Worm (Caenorhabditis elegans) whole organism, L1 larva: Measurements from ENCODE around the gene twk-48.
A peak's percentile ranks its signal among the peaks of the same experiment; 100 is the strongest.

Experiments
- C04F5.9 ChIP-seq: sonication (generic microtip); optimal IDR thresholded peaks from 2 replicates; lab custom pipeline; 2016; ENCODE audit warnings: missing genetic modification characterization, missing compliant biosample characterization
- C16A3.4 ChIP-seq: fragments of 150-350 bp; optimal IDR thresholded peaks from 2 replicates; lab custom pipeline; 2014; ENCODE audit warnings: missing biosample characterization, missing genetic modification characterization
- F16B12.6 ChIP-seq: fragments of 150-350 bp; optimal IDR thresholded peaks from 2 replicates; lab custom pipeline; 2014; ENCODE audit warnings: missing biosample characterization, missing genetic modification characterization
- Y116A8C.19 ChIP-seq: sonication (generic microtip); optimal IDR thresholded peaks from 2 replicates; lab custom pipeline; 2016; ENCODE audit warnings: missing compliant biosample characterization, missing genetic modification characterization, borderline replicate concordance
- aha-1 ChIP-seq: fragments of 150-350 bp; optimal IDR thresholded peaks from 2 replicates; lab custom pipeline; 2014; ENCODE audit warnings: missing biosample characterization, missing genetic modification characterization
- alr-1 ChIP-seq: fragments of 200-800 bp; sonication (Bioruptor generic); optimal IDR thresholded peaks from 2 replicates; lab custom pipeline; 2018; ENCODE audit warnings: borderline replicate concordance, mild to moderate bottlenecking, missing genetic modification characterization, missing compliant biosample characterization
- aly-2 ChIP-seq: fragments of 150-350 bp; optimal IDR thresholded peaks from 2 replicates; lab custom pipeline; 2014; ENCODE audit warnings: missing biosample characterization, missing genetic modification characterization
- ama-1 ChIP-seq: fragments of 150-350 bp; optimal IDR thresholded peaks from 2 replicates; lab custom pipeline; 2014
- blmp-1 ChIP-seq: fragments of 150-350 bp; optimal IDR thresholded peaks from 2 replicates; lab custom pipeline; 2014; ENCODE audit warnings: missing biosample characterization, missing genetic modification characterization
- ceh-82 ChIP-seq, 3 experiments: fragments of 150-350 bp in 1 of 3; sonication (generic microtip) in 2 of 3; optimal IDR thresholded peaks; 2 replicates each; lab custom pipeline; 2014 to 2017; ENCODE audit warnings: missing biosample characterization in 3 of 3, missing genetic modification characterization in 3 of 3
- ceh-88 ChIP-seq: fragments of 200-800 bp; sonication (Bioruptor generic); IDR thresholded peaks from 2 replicates; pipeline ENCODE4 v1.3.6; 2022; ENCODE audit warnings: missing genetic modification characterization, missing compliant biosample characterization
- ces-1 ChIP-seq: fragments of 150-350 bp; optimal IDR thresholded peaks from 2 replicates; lab custom pipeline; 2014; ENCODE audit warnings: missing biosample characterization, missing genetic modification reagents, missing genetic modification characterization
- efl-1 ChIP-seq, 4 experiments: fragments of 150-350 bp; optimal IDR thresholded peaks in 3 of 4; peaks in 1 of 4; 1 replicate in 1 of 4; 2 replicates in 3 of 4; lab custom pipeline; 2014; ENCODE audit warnings: missing biosample characterization in 2 of 4, missing genetic modification characterization in 2 of 4, missing genetic modification reagents in 2 of 4
- egl-13 ChIP-seq: sonication (generic microtip); optimal IDR thresholded peaks from 2 replicates; lab custom pipeline; 2016; ENCODE audit warnings: missing genotype, missing genetic modification reagents, missing genetic modification characterization, missing compliant biosample characterization
- egl-27 ChIP-seq, 2 experiments: fragments of 150-350 bp in 1 of 2; sonication (generic microtip); optimal IDR thresholded peaks; 3 replicates each; lab custom pipeline; 2017 to 2018; ENCODE audit warnings: missing biosample characterization in 2 of 2, missing genetic modification characterization in 2 of 2, missing genetic modification reagents in 2 of 2
- elt-2 ChIP-seq: sonication (generic microtip); optimal IDR thresholded peaks from 2 replicates; lab custom pipeline; 2016; ENCODE audit warnings: missing genetic modification characterization, mild to moderate bottlenecking, inconsistent platforms, missing compliant biosample characterization, missing genetic modification reagents
- fkh-10 ChIP-seq: sonication (generic microtip); optimal IDR thresholded peaks from 2 replicates; lab custom pipeline; 2017; ENCODE audit warnings: missing biosample characterization, missing genetic modification reagents, missing genetic modification characterization
- fkh-8 ChIP-seq: sonication (generic microtip); optimal IDR thresholded peaks from 2 replicates; lab custom pipeline; 2016; ENCODE audit warnings: mild to moderate bottlenecking, missing genetic modification characterization, missing compliant biosample characterization
- fos-1 ChIP-seq: fragments of 150-350 bp; optimal IDR thresholded peaks from 2 replicates; lab custom pipeline; 2014; ENCODE audit warnings: missing biosample characterization, missing genetic modification characterization
- grh-1 ChIP-seq: fragments of 200-800 bp; sonication (Bioruptor generic); IDR thresholded peaks from 2 replicates; pipeline ENCODE4 v1.3.6; 2022; ENCODE audit warnings: missing genetic modification reagents, missing genetic modification characterization, missing compliant biosample characterization
- hlh-17 ChIP-seq: fragments of 200-800 bp; sonication (Bioruptor generic); optimal IDR thresholded peaks from 2 replicates; lab custom pipeline; 2018; ENCODE audit warnings: missing genetic modification characterization, mild to moderate bottlenecking, missing compliant biosample characterization, moderate library complexity, borderline replicate concordance
- irx-1 ChIP-seq: sonication (generic microtip); optimal IDR thresholded peaks from 2 replicates; lab custom pipeline; 2016; ENCODE audit warnings: missing genetic modification characterization, missing compliant biosample characterization
- lin-13 ChIP-seq: fragments of 150-350 bp; optimal IDR thresholded peaks from 2 replicates; lab custom pipeline; 2014; ENCODE audit warnings: missing biosample characterization, missing genetic modification reagents, missing genetic modification characterization
- lin-14 ChIP-seq: fragments of 200-800 bp; sonication (Bioruptor generic); optimal IDR thresholded peaks from 2 replicates; lab custom pipeline; 2018; ENCODE audit warnings: mild to moderate bottlenecking, missing genetic modification characterization, moderate library complexity, missing compliant biosample characterization
- lin-35 ChIP-seq, 2 experiments: fragments of 150-350 bp; optimal IDR thresholded peaks; 2 replicates each; lab custom pipeline; 2014; ENCODE audit warnings: missing biosample characterization in 2 of 2, missing genetic modification characterization in 2 of 2, missing genetic modification reagents in 2 of 2
- lir-3 ChIP-seq: sonication (generic microtip); optimal IDR thresholded peaks from 2 replicates; lab custom pipeline; 2016; ENCODE audit warnings: mild to moderate bottlenecking, missing genetic modification characterization, moderate library complexity, missing compliant biosample characterization; ENCODE audit not compliant: poor library complexity
- lsy-2 ChIP-seq, 2 experiments: fragments of 150-350 bp; optimal IDR thresholded peaks; 2 replicates each; lab custom pipeline; 2014; ENCODE audit warnings: missing biosample characterization in 2 of 2, missing genetic modification characterization in 2 of 2
- mab-9 ChIP-seq: fragments of 200-800 bp; sonication (Bioruptor generic); IDR thresholded peaks from 2 replicates; pipeline ENCODE4 v1.3.6; 2022; ENCODE audit warnings: missing genetic modification reagents, missing genetic modification characterization, missing compliant biosample characterization
- mep-1 ChIP-seq: fragments of 150-350 bp; optimal IDR thresholded peaks from 2 replicates; lab custom pipeline; 2014; ENCODE audit warnings: missing biosample characterization, missing genetic modification characterization
- nhr-11 ChIP-seq: fragments of 150-350 bp; optimal IDR thresholded peaks from 2 replicates; lab custom pipeline; 2014; ENCODE audit warnings: missing biosample characterization, missing genetic modification characterization
- nhr-12 ChIP-seq: sonication (generic microtip); optimal IDR thresholded peaks from 2 replicates; lab custom pipeline; 2017; ENCODE audit warnings: missing biosample characterization, missing genetic modification characterization
- nhr-19 ChIP-seq: fragments of 200-800 bp; sonication (Bioruptor generic); conservative IDR thresholded peaks from 2 replicates; pipeline ENCODE4 v1.3.6; 2022; ENCODE audit warnings: missing genetic modification characterization, missing compliant biosample characterization
- nhr-20 ChIP-seq: sonication (generic microtip); optimal IDR thresholded peaks from 2 replicates; lab custom pipeline; 2016; ENCODE audit warnings: mild to moderate bottlenecking, missing genetic modification characterization, missing compliant biosample characterization
- nhr-71 ChIP-seq: sonication (generic microtip); optimal IDR thresholded peaks from 2 replicates; lab custom pipeline; 2016; ENCODE audit warnings: mild to moderate bottlenecking, missing genetic modification characterization, moderate library complexity, missing compliant biosample characterization
- nhr-76 ChIP-seq: sonication (generic microtip); optimal IDR thresholded peaks from 2 replicates; lab custom pipeline; 2017; ENCODE audit warnings: missing biosample characterization, missing genetic modification characterization
- nhr-77 ChIP-seq: fragments of 150-350 bp; optimal IDR thresholded peaks from 2 replicates; lab custom pipeline; 2014; ENCODE audit warnings: missing biosample characterization, missing genetic modification characterization
- nhr-84 ChIP-seq: sonication (generic microtip); optimal IDR thresholded peaks from 2 replicates; lab custom pipeline; 2017; ENCODE audit warnings: missing biosample characterization, missing genetic modification characterization
- nhr-85 ChIP-seq: sonication (generic microtip); peaks from one replicate; lab custom pipeline; 2016; ENCODE audit warnings: missing genetic modification characterization, inconsistent platforms, missing compliant biosample characterization
- nhr-90 ChIP-seq: sonication (generic microtip); optimal IDR thresholded peaks from 2 replicates; lab custom pipeline; 2016; ENCODE audit warnings: mild to moderate bottlenecking, missing genetic modification characterization, missing compliant biosample characterization; ENCODE audit not compliant: poor library complexity
- pag-3 ChIP-seq: sonication (generic microtip); optimal IDR thresholded peaks from 2 replicates; lab custom pipeline; 2017; ENCODE audit warnings: missing genetic modification characterization, mild to moderate bottlenecking, missing compliant biosample characterization, antibody characterized with exemption, borderline replicate concordance; ENCODE audit not compliant: insufficient read depth
- pqm-1 ChIP-seq: sonication (generic microtip); optimal IDR thresholded peaks from 3 replicates; lab custom pipeline; 2017; ENCODE audit warnings: missing biosample characterization, missing genetic modification characterization
- skn-1 ChIP-seq: fragments of 150-350 bp; optimal IDR thresholded peaks from 2 replicates; lab custom pipeline; 2014; ENCODE audit warnings: missing biosample characterization, missing genetic modification characterization
- sptf-1 ChIP-seq: fragments of 150-350 bp; optimal IDR thresholded peaks from 2 replicates; lab custom pipeline; 2014; ENCODE audit warnings: missing biosample characterization, missing genetic modification characterization
- swsn-7 ChIP-seq: sonication (generic microtip); optimal IDR thresholded peaks from 2 replicates; lab custom pipeline; 2016; ENCODE audit warnings: missing genetic modification characterization, missing compliant biosample characterization
- tbx-2 ChIP-seq: sonication (generic microtip); optimal IDR thresholded peaks from 2 replicates; lab custom pipeline; 2016; ENCODE audit warnings: missing genetic modification characterization, missing compliant biosample characterization
- tlp-1 ChIP-seq: fragments of 150-350 bp; optimal IDR thresholded peaks from 2 replicates; lab custom pipeline; 2014; ENCODE audit warnings: missing biosample characterization, missing genetic modification characterization
- unc-86 ChIP-seq: sonication (generic microtip); optimal IDR thresholded peaks from 2 replicates; lab custom pipeline; 2016; ENCODE audit warnings: missing genetic modification characterization, missing compliant biosample characterization
- unc-98 ChIP-seq: fragments of 200-800 bp; sonication (Bioruptor generic); IDR thresholded peaks from 2 replicates; pipeline ENCODE4 v1.3.6; 2022; ENCODE audit warnings: missing genetic modification characterization, missing compliant biosample characterization
- vab-15 ChIP-seq: sonication (generic microtip); optimal IDR thresholded peaks from 2 replicates; lab custom pipeline; 2017; ENCODE audit warnings: missing genotype, mild to moderate bottlenecking, missing genetic modification characterization, missing compliant biosample characterization
- xbp-1 ChIP-seq: sonication (generic microtip); optimal IDR thresholded peaks from 2 replicates; lab custom pipeline; 2016; ENCODE audit warnings: missing genetic modification characterization, missing compliant biosample characterization

The twk-48 gene

DNA sequence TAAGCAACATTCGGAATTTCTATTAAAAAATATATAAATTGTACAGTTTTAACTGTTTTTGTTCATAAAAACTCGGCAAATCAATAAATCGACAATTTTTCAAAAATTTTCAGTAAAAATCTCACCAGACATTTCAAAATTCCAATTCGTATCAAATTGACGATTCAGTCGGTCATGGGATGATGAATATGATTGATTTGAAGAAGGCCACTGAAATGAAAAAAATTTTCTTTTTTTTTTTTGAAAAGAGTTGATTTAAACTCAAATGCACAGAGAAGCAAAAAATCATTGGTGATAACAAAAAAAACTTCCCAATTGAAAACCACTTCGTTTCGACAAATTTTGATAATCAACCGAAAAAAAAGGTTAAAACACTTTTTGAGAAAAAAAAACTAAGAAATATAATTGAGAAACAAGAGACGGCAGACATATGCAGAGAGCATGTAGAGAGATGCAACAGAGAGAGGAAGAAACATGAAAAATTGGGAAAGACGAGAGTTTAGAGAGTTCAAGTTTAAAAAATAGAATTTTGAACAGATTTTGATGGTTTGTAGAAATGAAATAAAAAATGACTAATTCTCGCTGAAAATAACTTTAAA lies 43.3 kb downstream of the twk-48 start:
- peak; percentile 18 for TF ChIP-seq nhr-85 (tag; lab: Kevin White, UChicago)
- TF ChIP-seq tlp-1 (tag; lab: Kevin White, UChicago): no peak
- TF ChIP-seq nhr-20 (tag; lab: Kevin White, UChicago): no peak
- peak; percentile 21 for TF ChIP-seq lin-14 (GFP tag; lab: Kevin White, UChicago)
- TF ChIP-seq mep-1 (tag; lab: Kevin White, UChicago): no peak
- peak; percentile 52 for TF ChIP-seq elt-2 (tag; lab: Kevin White, UChicago)
- TF ChIP-seq, all 84 proteins: peak for 3

- TF ChIP-seq C16A3.4 (no peak), irx-1 (tag; lab: Kevin White, UChicago) (no peak), mab-9 (GFP tag; lab: Robert Waterston, UW) (no peak), unc-86 (tag; lab: Kevin White, UChicago) (no peak), tlp-1 (tag; lab: Kevin White, UChicago) (no peak), xbp-1 (tag; lab: Kevin White, UChicago) (no peak), F16B12.6 (tag; lab: Kevin White, UChicago) (no peak), ces-1 (GFP tag; lab: Kevin White, UChicago) (peak; percentile 74), C04F5.9 (tag; lab: Kevin White, UChicago) (no peak), Y116A8C.19 (no peak), nhr-11 (tag; lab: Kevin White, UChicago) (no peak), ceh-82 (tag; optimal IDR thresholded peaks at IDR 0.05; lab: Kevin White, UChicago) (no peak), swsn-7 (tag; lab: Kevin White, UChicago) (peak; percentile 20), sptf-1 (tag; lab: Kevin White, UChicago) (no peak), tbx-2 (tag; lab: Kevin White, UChicago) (no peak), vab-15 (tag; lab: Kevin White, UChicago) (no peak), nhr-84 (no peak), lsy-2 (tag; optimal IDR thresholded peaks at IDR 0.05; lab: Kevin White, UChicago) (peak; percentile 8 to 27), egl-27 (tag; optimal IDR thresholded peaks at IDR 0.05; lab: Kevin White, UChicago) (no peak), alr-1 (tag; lab: Kevin White, UChicago) (no peak), lir-3 (tag; lab: Kevin White, UChicago) (no peak), lin-14 (GFP tag; lab: Kevin White, UChicago) (peak; percentile 89), lin-35 (GFP tag; optimal IDR thresholded peaks at IDR 0.05; lab: Kevin White, UChicago) (peak in 1 of 2 experiments; percentile 13), hlh-17 (no peak), nhr-12 (tag; lab: Kevin White, UChicago) (no peak), elt-2 (tag; lab: Kevin White, UChicago) (no peak), aha-1 (no peak), unc-98 (GFP tag; lab: Robert Waterston, UW) (no peak), mep-1 (tag; lab: Kevin White, UChicago) (no peak), blmp-1 (no peak), nhr-19 (GFP tag; lab: Robert Waterston, UW) (no peak), pag-3 (tag; lab: Kevin White, UChicago) (no peak), aly-2 (tag; lab: Kevin White, UChicago) (no peak), fkh-8 (tag; lab: Kevin White, UChicago) (no peak), pqm-1 (tag; lab: Kevin White, UChicago) (no peak), fos-1 (no peak), nhr-71 (tag; lab: Kevin White, UChicago) (peak; percentile 16), nhr-90 (tag; lab: Kevin White, UChicago) (no peak), skn-1 (tag; lab: Kevin White, UChicago) (no peak), nhr-76 (tag; lab: Kevin White, UChicago) (no peak), efl-1 (optimal IDR thresholded peaks at IDR 0.05; lab: Kevin White, UChicago) (peak in 1 of 2 experiments; percentile 1), efl-1 (GFP tag; optimal IDR thresholded peaks at IDR 0.05 in 1 of 2; lab: Kevin White, UChicago) (peak in 1 of 2 experiments; percentile 80), ceh-88 (no peak), grh-1 (GFP tag; lab: Robert Waterston, UW) (no peak), lin-13 (no peak), ama-1 (lab: Kevin White, UChicago) (no peak), fkh-10 (GFP tag; lab: Kevin White, UChicago) (peak; percentile 65), nhr-77 (tag; lab: Kevin White, UChicago) (no peak), egl-13 (tag; lab: Kevin White, UChicago) (no peak)
Measured at ce11 chrIII:9905307-9905706, 44.8 kb downstream of the twk-48 start.
